Worm (Caenorhabditis elegans) whole organism, early embryonic: ENCODE measurements around the gene str-94.

Source experiments
- B0310.2 ChIP-seq: sonication (generic microtip); optimal IDR thresholded peaks from 2 replicates; lab custom pipeline; 2016; ENCODE audit warnings: mild to moderate bottlenecking, missing genetic modification characterization, missing compliant biosample characterization
- F13C5.2 ChIP-seq: sonication (generic microtip); optimal IDR thresholded peaks from 2 replicates; lab custom pipeline; 2017; ENCODE audit warnings: mild to moderate bottlenecking, missing genetic modification characterization, inconsistent platforms, missing compliant biosample characterization
- aly-1 ChIP-seq: sonication (generic microtip); optimal IDR thresholded peaks from 2 replicates; lab custom pipeline; 2016; ENCODE audit warnings: missing genetic modification characterization, missing compliant biosample characterization
- ama-1 ChIP-seq: fragments of 150-350 bp; optimal IDR thresholded peaks from 2 replicates; lab custom pipeline; 2014
- ceh-13 ChIP-seq: fragments of 200-800 bp; sonication (Bioruptor generic); optimal IDR thresholded peaks from 2 replicates; lab custom pipeline; 2018; ENCODE audit warnings: mild to moderate bottlenecking, missing genetic modification characterization, missing compliant biosample characterization
- ceh-36 ChIP-seq: sonication (generic microtip); optimal IDR thresholded peaks from 2 replicates; lab custom pipeline; 2016; ENCODE audit warnings: missing genetic modification characterization, inconsistent platforms, missing compliant biosample characterization
- ets-7 ChIP-seq: sonication (generic microtip); optimal IDR thresholded peaks from 2 replicates; lab custom pipeline; 2016; ENCODE audit warnings: missing genotype, missing genetic modification characterization, missing compliant biosample characterization
- flt-1 ChIP-seq: fragments of 200-800 bp; sonication (Bioruptor generic); IDR thresholded peaks from 2 replicates; pipeline ENCODE4 v1.3.6; 2022; ENCODE audit warnings: missing genetic modification characterization, missing compliant biosample characterization
- hmbx-1 ChIP-seq: sonication (generic microtip); optimal IDR thresholded peaks from 2 replicates; lab custom pipeline; 2016; ENCODE audit warnings: mild to moderate bottlenecking, missing genetic modification characterization, missing compliant biosample characterization
- hmg-4 ChIP-seq: fragments of 200-800 bp; sonication (Bioruptor generic); optimal IDR thresholded peaks from 2 replicates; lab custom pipeline; 2018; ENCODE audit warnings: mild to moderate bottlenecking, missing genetic modification characterization, missing compliant biosample characterization
- hnd-1 ChIP-seq: sonication (generic microtip); optimal IDR thresholded peaks from 2 replicates; lab custom pipeline; 2016; ENCODE audit warnings: missing genetic modification characterization, missing compliant biosample characterization
- pes-1 ChIP-seq: fragments of 200-800 bp; sonication (Bioruptor generic); IDR thresholded peaks from 2 replicates; pipeline ENCODE4 v1.3.6; 2022; ENCODE audit warnings: missing genetic modification reagents, missing genetic modification characterization, missing compliant biosample characterization
- scrt-1 ChIP-seq: fragments of 200-800 bp; sonication (Bioruptor generic); IDR thresholded peaks from 2 replicates; pipeline ENCODE4 v1.3.6; 2022; ENCODE audit warnings: missing genetic modification characterization, missing compliant biosample characterization
- sea-1 ChIP-seq: fragments of 200-800 bp; sonication (Bioruptor generic); conservative IDR thresholded peaks from 2 replicates; pipeline ENCODE4 v1.3.6; 2022; ENCODE audit warnings: missing genetic modification characterization, missing compliant biosample characterization
- tbx-11 ChIP-seq: fragments of 200-800 bp; sonication (Bioruptor generic); IDR thresholded peaks from 2 replicates; pipeline ENCODE4 v1.3.6; 2022; ENCODE audit warnings: missing genetic modification characterization, missing compliant biosample characterization
- tbx-37 ChIP-seq: fragments of 200-800 bp; sonication (Bioruptor generic); conservative IDR thresholded peaks from 2 replicates; pipeline ENCODE4 v1.3.6; 2022; ENCODE audit warnings: missing genetic modification reagents, missing genetic modification characterization, missing compliant biosample characterization
- tra-4 ChIP-seq: sonication (generic microtip); optimal IDR thresholded peaks from 2 replicates; lab custom pipeline; 2017; ENCODE audit warnings: missing genetic modification characterization, missing compliant biosample characterization

str-94 gene

DNA sequence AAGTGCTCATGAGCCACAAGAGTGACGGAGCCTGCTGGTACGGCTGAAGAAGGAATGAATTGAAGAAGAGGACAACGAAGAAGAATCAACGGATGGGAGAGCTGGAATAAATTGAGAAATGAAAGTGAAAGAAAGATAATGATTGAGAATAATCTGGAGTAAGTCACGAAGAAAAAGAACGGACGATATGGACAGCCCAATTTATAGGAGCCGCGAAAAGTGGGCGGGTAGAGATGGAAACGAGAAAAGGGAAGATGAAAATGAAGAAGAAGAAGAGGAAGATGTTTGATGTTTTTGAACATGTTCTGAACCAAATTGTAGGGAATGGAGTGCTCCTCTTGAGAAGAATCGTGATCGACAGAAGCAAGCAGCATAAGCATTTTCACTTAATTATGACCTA is 17.3 kb upstream of the str-94 start, which contains the start of gene slc-17.7:
TSS of gene slc-17.7 (minus strand) at position 101 of the 400 bp plus-strand sequence.
- no peak for TF ChIP-seq flt-1 (GFP tag; lab: Robert Waterston, UW)
- TF ChIP-seq hmbx-1: no peak
- no peak for TF ChIP-seq tbx-37 (GFP tag; lab: Robert Waterston, UW)
- no peak for TF ChIP-seq F13C5.2 (tag; lab: Kevin White, UChicago)

DNA sequence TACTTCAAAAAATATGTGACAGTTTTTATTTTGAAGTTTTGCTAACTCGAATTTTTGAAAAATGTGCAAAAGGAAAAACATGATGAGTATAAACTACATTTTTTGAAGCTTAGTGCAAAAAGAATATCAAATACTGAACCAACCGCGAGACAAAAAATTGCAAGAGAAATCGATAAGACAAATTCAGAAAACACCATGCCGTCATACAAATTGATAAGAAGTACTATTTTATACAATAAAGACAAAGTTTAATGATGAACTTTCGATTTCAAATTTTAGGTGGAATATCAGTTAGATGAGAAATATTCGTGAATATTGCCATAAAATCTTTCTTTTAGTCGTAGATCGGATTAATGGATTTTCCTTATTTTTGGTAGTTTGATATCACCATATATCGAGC is 13.6 kb upstream of the str-94 start:
- TF ChIP-seq tbx-37 (GFP tag; lab: Robert Waterston, UW) (no peak), hmbx-1 (no peak), F13C5.2 (tag; lab: Kevin White, UChicago) (no peak), scrt-1 (no peak), pes-1 (no peak), ceh-13 (no peak), tbx-11 (GFP tag; lab: Robert Waterston, UW) (no peak), ama-1 (lab: Kevin White, UChicago) (no peak), ceh-36 (no peak), sea-1 (GFP tag; lab: Robert Waterston, UW) (no peak)

DNA sequence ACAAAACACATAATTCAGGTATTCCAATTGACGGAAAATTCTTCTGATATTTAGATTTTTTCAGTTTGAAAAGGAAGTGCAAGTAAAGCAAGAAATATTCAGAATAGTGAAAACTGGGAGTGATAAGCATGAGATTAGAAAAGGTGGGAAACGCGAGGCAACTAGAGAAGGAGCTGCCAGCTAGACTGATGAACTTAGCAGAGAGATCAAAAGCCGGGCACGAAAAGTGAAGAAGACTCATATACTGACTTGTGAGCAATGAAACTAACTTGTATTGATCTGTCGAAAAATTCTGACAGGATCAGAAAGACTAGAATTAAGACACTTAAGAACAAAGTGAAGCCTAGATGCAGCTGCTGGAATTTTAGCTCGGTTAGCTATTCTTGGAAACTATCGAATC is 12.4 kb upstream of the str-94 start, which contains the start of gene nhr-36:
TSS of gene nhr-36 (minus strand) at position 101 of the 400 bp plus-strand sequence.
- no peak for TF ChIP-seq flt-1 (GFP tag; lab: Robert Waterston, UW)
- TF ChIP-seq tbx-11 (GFP tag; lab: Robert Waterston, UW): no peak
- no peak for TF ChIP-seq tbx-37 (GFP tag; lab: Robert Waterston, UW)
- no peak for TF ChIP-seq aly-1
- no peak for TF ChIP-seq pes-1
- no peak for TF ChIP-seq sea-1 (GFP tag; lab: Robert Waterston, UW)
- no peak for TF ChIP-seq B0310.2 (tag; lab: Kevin White, UChicago)

DNA sequence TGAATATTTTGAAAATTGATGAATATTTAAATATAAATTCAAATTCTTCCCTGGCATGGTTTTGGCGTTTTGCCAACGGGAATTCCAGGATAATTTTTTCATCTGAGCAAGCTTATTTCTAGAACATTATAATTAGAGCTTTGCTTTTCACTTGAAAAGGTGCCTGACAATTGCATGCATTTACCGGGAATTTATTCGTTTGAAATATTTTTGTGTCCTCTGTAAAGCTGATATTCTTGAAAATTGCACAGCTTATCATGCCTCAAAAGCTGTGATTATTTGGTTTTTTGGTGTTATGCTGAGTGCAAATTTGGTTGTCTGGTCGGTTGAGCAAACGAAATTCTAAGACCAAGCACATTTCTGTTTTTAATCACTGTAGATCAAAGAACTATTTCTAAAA is 11.3 kb upstream of the str-94 start:
- TF ChIP-seq hmbx-1 (no peak), tbx-11 (GFP tag; lab: Robert Waterston, UW) (no peak), ets-7 (tag; lab: Kevin White, UChicago) (no peak), tra-4 (tag; lab: Kevin White, UChicago) (no peak), scrt-1 (no peak), hnd-1 (tag; lab: Kevin White, UChicago) (no peak), hmg-4 (GFP tag; lab: Kevin White, UChicago) (no peak), ceh-36 (no peak), ama-1 (lab: Kevin White, UChicago) (no peak), aly-1 (no peak), tbx-37 (GFP tag; lab: Robert Waterston, UW) (no peak), F13C5.2 (tag; lab: Kevin White, UChicago) (no peak), flt-1 (GFP tag; lab: Robert Waterston, UW) (no peak), ceh-13 (no peak), B0310.2 (tag; lab: Kevin White, UChicago) (no peak), sea-1 (GFP tag; lab: Robert Waterston, UW) (no peak), pes-1 (no peak)

DNA sequence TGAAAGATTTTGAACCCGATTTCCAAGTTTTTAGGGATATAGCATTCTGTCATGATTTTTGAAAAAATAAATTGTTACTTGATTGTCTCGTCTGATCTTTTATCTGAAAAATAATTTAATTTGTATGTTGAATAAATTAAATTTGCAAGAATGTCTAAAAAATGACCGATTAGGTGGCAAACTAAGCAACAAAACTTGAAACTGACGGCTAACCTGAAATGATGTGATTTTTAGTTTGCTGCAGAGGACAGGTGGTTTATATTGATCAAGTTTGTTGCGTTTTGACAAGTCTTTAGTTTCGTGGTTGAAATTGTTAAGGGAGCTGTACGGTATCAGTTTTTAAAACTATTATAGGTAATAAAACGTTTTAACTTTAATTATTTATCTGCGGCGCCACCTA is 8.4 kb upstream of the str-94 start, which contains the start of gene F07C3.16:
TSS of gene F07C3.16 (minus strand) at position 101 of the 400 bp plus-strand sequence.
- TF ChIP-seq pes-1 (no peak), hnd-1 (tag; lab: Kevin White, UChicago) (no peak), B0310.2 (tag; lab: Kevin White, UChicago) (no peak), hmg-4 (GFP tag; lab: Kevin White, UChicago) (no peak), ama-1 (lab: Kevin White, UChicago) (no peak), tra-4 (tag; lab: Kevin White, UChicago) (no peak)

DNA sequence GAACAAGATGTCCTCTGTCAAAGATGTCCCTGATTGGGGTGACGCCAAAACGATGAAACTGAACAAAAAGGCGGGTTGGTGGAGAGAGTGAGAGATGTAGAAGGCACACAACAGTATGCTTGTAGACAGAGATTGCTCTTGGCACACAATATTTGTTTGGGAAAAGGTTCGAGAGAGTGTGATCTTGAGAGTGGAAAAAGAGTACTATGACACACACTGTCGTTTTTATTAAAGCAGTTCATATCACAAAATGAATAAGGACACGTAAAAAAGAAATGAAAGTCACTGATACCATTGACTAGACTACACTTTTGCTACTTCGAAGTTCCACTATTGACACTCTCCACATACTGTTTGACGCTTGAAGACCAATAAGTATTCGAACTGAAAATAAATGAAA is 6.4 kb upstream of the str-94 start:
- TF ChIP-seq aly-1 (no peak), tbx-11 (GFP tag; lab: Robert Waterston, UW) (no peak), ceh-13 (no peak), hmg-4 (GFP tag; lab: Kevin White, UChicago) (no peak), tbx-37 (GFP tag; lab: Robert Waterston, UW) (no peak), scrt-1 (no peak), flt-1 (GFP tag; lab: Robert Waterston, UW) (no peak), ama-1 (lab: Kevin White, UChicago) (no peak), ceh-36 (no peak), pes-1 (no peak)

DNA sequence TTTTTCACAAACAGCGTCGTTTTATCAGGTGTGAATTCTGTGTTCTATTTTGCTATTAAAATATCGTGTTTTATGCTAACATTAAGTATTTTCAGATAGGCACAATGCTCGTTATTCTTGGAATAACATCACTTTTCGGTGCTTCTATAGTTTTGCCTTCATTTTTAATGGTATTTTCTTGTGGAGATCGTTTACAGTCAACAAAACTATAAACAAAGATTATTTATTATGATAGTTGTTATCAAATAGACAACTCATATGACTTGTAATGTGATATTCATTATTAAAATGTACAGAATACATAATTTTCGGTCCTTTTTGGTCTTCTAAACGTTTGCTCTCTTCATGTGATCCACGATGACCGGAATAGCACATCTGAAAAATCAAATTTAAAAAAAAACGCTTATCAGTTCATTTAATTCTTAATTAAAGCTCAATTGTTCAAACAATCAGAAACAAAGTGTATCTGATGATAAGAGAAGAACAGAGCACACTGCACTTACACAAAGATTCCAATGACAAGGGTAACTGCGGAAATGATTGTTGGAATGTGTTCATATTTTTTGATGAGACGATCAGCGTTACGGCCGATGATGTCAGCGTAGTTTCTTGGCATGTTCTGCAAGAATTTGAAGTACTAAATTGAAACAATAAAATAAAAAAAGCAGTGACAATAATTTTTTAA is 5.0 kb upstream of the str-94 start, which contains the start of gene F07C3.9:
TSS of gene F07C3.9 (minus strand) at position 635 of the 685 bp plus-strand sequence.
- TF ChIP-seq hnd-1 (tag; lab: Kevin White, UChicago): no peak
- TF ChIP-seq F13C5.2 (tag; lab: Kevin White, UChicago): no peak
- TF ChIP-seq tra-4 (tag; lab: Kevin White, UChicago): no peak
- TF ChIP-seq hmg-4 (GFP tag; lab: Kevin White, UChicago): no peak
- no peak for TF ChIP-seq tbx-11 (GFP tag; lab: Robert Waterston, UW)
- no peak for TF ChIP-seq B0310.2 (tag; lab: Kevin White, UChicago)
- TF ChIP-seq sea-1 (GFP tag; lab: Robert Waterston, UW): no peak
- TF ChIP-seq tbx-37 (GFP tag; lab: Robert Waterston, UW): no peak

DNA sequence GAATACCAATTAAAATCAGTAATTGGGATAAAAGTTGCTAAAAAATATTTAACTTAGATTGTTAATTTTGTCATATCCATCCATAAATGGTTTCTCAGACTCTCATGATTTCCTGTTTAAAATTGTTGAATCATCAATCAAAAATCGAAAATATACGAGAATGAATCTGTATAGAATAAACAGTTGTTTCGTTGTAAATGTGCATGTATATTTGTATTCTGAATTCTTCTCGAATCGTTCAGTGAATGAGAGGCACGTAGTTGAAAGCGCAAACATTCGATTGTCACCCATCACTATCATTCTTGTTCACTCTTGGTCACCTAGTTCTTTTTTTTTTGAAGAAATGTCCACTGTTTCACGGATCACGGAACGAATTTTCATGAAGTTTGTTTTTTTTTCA is 826 bp upstream of the str-94 start, which contains the start of gene ptd-2:
TSS of gene ptd-2 (plus strand) at position 301 of the 400 bp plus-strand sequence.
- no peak for TF ChIP-seq tra-4 (tag; lab: Kevin White, UChicago)
- no peak for TF ChIP-seq tbx-11 (GFP tag; lab: Robert Waterston, UW)
- TF ChIP-seq flt-1 (GFP tag; lab: Robert Waterston, UW): no peak
- TF ChIP-seq ama-1 (lab: Kevin White, UChicago): no peak
- TF ChIP-seq aly-1: no peak
- TF ChIP-seq ceh-13: no peak
- TF ChIP-seq B0310.2 (tag; lab: Kevin White, UChicago): no peak
- no peak for TF ChIP-seq hmg-4 (GFP tag; lab: Kevin White, UChicago)
- TF ChIP-seq ets-7 (tag; lab: Kevin White, UChicago): no peak
- TF ChIP-seq scrt-1: no peak
- TF ChIP-seq sea-1 (GFP tag; lab: Robert Waterston, UW): no peak
- no peak for TF ChIP-seq F13C5.2 (tag; lab: Kevin White, UChicago)
- no peak for TF ChIP-seq pes-1
